Fruit fly (Drosophila melanogaster): ENCODE results near the gene CG11396.

DNA sequence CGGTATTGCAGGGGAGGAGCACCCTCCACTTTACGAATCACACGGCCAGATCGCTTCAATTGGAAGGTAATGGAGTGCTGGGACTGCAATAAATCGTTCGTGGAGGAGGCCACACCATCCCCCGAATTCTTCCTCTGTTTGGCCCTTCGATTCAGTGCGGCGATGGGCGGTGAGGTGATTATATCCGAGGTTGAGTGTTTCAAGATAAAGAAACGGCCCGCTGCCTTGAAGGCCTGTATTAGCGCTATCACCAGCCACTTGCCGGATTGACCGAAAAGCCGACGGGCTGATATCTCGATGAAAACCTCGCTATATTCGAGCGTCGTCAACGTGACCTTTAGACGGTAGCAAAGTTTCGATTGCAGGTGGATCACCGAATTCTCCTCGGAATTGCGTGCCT, 10.4 kb downstream of the CG11396 start:
- TF ChIP-seq Dll (optimal IDR thresholded peaks at IDR 0.05): no peak
- no peak for TF ChIP-seq EcR (GFP tag; optimal IDR thresholded peaks at IDR 0.05)
- TF ChIP-seq usp (GFP tag; optimal IDR thresholded peaks at IDR 0.05): no peak

Data from whole organism.